Fruit fly (Drosophila melanogaster) whole organism, embryonic: ENCODE measurements around the gene CG15330.

ENCODE experiments used
- ATbp ChIP-seq: fragments of 200-800 bp; sonication (Bioruptor generic); optimal IDR thresholded peaks from 2 replicates; lab custom pipeline; 2017; ENCODE audit warnings: missing biosample characterization, mild to moderate bottlenecking, missing genetic modification characterization, missing genetic modification reagents
- Atf-2 ChIP-seq: fragments of 200-800 bp; sonication (Bioruptor generic); optimal IDR thresholded peaks from 2 replicates; lab custom pipeline; 2016; ENCODE audit warnings: missing biosample characterization, missing genetic modification characterization
- B-H1 ChIP-seq: fragments of 200-800 bp; sonication (Bioruptor generic); IDR thresholded peaks from 3 replicates; pipeline ENCODE4 v1.3.6; 2022; ENCODE audit warnings: missing biosample characterization, missing genetic modification characterization
- CG10267 ChIP-seq: fragments of 200-800 bp; sonication (Bioruptor generic); optimal IDR thresholded peaks from 2 replicates; lab custom pipeline; 2018; ENCODE audit warnings: missing biosample characterization, mild to moderate bottlenecking, missing genetic modification characterization, moderate library complexity
- CG10565 ChIP-seq: fragments of 200-800 bp; sonication (Bioruptor generic); optimal IDR thresholded peaks from 3 replicates; lab custom pipeline; 2016; ENCODE audit warnings: missing biosample characterization, mild to moderate bottlenecking, missing genetic modification characterization
- CG10979 ChIP-seq: fragments of 200-800 bp; sonication (Bioruptor generic); optimal IDR thresholded peaks from 2 replicates; lab custom pipeline; 2018; ENCODE audit warnings: missing biosample characterization, mild to moderate bottlenecking, missing genetic modification characterization, moderate library complexity
- CG12071 ChIP-seq: fragments of 200-800 bp; sonication (Bioruptor generic); optimal IDR thresholded peaks from 3 replicates; lab custom pipeline; 2018; ENCODE audit warnings: missing biosample characterization, mild to moderate bottlenecking, missing genetic modification characterization
- CG14014 ChIP-seq: fragments of 200-800 bp; sonication (Bioruptor generic); IDR thresholded peaks from 2 replicates; pipeline ENCODE4 v1.3.6; 2022; ENCODE audit warnings: missing biosample characterization, missing genetic modification characterization
- CG15073 ChIP-seq: fragments of 200-800 bp; sonication (Bioruptor generic); optimal IDR thresholded peaks from 2 replicates; lab custom pipeline; 2016; ENCODE audit warnings: missing biosample characterization, missing genetic modification characterization
- CG15696 ChIP-seq: fragments of 200-800 bp; sonication (Bioruptor generic); optimal IDR thresholded peaks from 2 replicates; lab custom pipeline; 2019; ENCODE audit warnings: missing biosample characterization, mild to moderate bottlenecking, missing genetic modification characterization, moderate library complexity
- CG18599 ChIP-seq: fragments of 200-800 bp; sonication (Bioruptor generic); optimal IDR thresholded peaks from 3 replicates; lab custom pipeline; 2017; ENCODE audit warnings: missing biosample characterization, missing genetic modification characterization, mild to moderate bottlenecking, moderate library complexity, missing genetic modification reagents
- CG2116 ChIP-seq: fragments of 200-800 bp; sonication (Bioruptor generic); optimal IDR thresholded peaks from 3 replicates; lab custom pipeline; 2018; ENCODE audit warnings: missing biosample characterization, mild to moderate bottlenecking, missing genetic modification characterization
- CG31388 ChIP-seq: fragments of 200-800 bp; sonication (Bioruptor generic); optimal IDR thresholded peaks from 2 replicates; lab custom pipeline; 2016; ENCODE audit warnings: missing biosample characterization, missing genetic modification characterization
- CG3163 ChIP-seq: fragments of 200-800 bp; sonication (Bioruptor generic); optimal IDR thresholded peaks from 3 replicates; lab custom pipeline; 2016; ENCODE audit warnings: missing biosample characterization, missing genetic modification characterization
- CG33557 ChIP-seq: fragments of 200-800 bp; sonication (Bioruptor generic); optimal IDR thresholded peaks from 2 replicates; lab custom pipeline; 2019; ENCODE audit warnings: missing biosample characterization, mild to moderate bottlenecking, missing genetic modification characterization, moderate library complexity
- CG34422 ChIP-seq: fragments of 200-800 bp; sonication (Bioruptor generic); IDR thresholded peaks from 3 replicates; pipeline ENCODE4 v1.3.6; 2022; ENCODE audit warnings: missing biosample characterization, missing genetic modification characterization
- CG43689 ChIP-seq: fragments of 200-800 bp; sonication (Bioruptor generic); IDR thresholded peaks from 2 replicates; pipeline ENCODE4 v1.3.6; 2022; ENCODE audit warnings: missing biosample characterization, missing genetic modification characterization
- CG4617 ChIP-seq: fragments of 200-800 bp; sonication (Bioruptor generic); optimal IDR thresholded peaks from 3 replicates; lab custom pipeline; 2016; ENCODE audit warnings: missing biosample characterization, missing genetic modification characterization, borderline replicate concordance
- CG6254 ChIP-seq: fragments of 200-800 bp; sonication (Bioruptor generic); optimal IDR thresholded peaks from 3 replicates; lab custom pipeline; 2017; ENCODE audit warnings: mild to moderate bottlenecking, missing biosample characterization, missing genetic modification reagents, missing genetic modification characterization
- CG6689 ChIP-seq: fragments of 200-800 bp; sonication (Bioruptor generic); IDR thresholded peaks from 2 replicates; pipeline ENCODE4 v1.3.6; 2022; ENCODE audit warnings: missing biosample characterization, missing genetic modification characterization
- CG7786 ChIP-seq: fragments of 200-800 bp; sonication (Bioruptor generic); optimal IDR thresholded peaks from 2 replicates; lab custom pipeline; 2016; ENCODE audit warnings: missing biosample characterization, missing genetic modification characterization
- CG8388 ChIP-seq: fragments of 200-800 bp; sonication (Bioruptor generic); optimal IDR thresholded peaks from 2 replicates; lab custom pipeline; 2019; ENCODE audit warnings: missing biosample characterization, mild to moderate bottlenecking, missing genetic modification characterization, moderate library complexity
- Ets65A ChIP-seq: fragments of 200-800 bp; sonication (Bioruptor generic); peaks from one replicate; lab custom pipeline; 2016; ENCODE audit warnings: missing biosample characterization, missing genetic modification characterization
- H2.0 ChIP-seq: fragments of 200-800 bp; sonication (Bioruptor generic); IDR thresholded peaks from 2 replicates; pipeline ENCODE4 v1.3.6; 2022; ENCODE audit warnings: missing biosample characterization, missing genetic modification characterization
- NC2α ChIP-seq: fragments of 200-800 bp; sonication (Bioruptor generic); optimal IDR thresholded peaks from 2 replicates; lab custom pipeline; 2016; ENCODE audit warnings: missing biosample characterization, missing genetic modification characterization
- NK7.1 ChIP-seq: fragments of 200-800 bp; sonication (Bioruptor generic); optimal IDR thresholded peaks from 3 replicates; lab custom pipeline; 2016; ENCODE audit warnings: missing biosample characterization, missing genetic modification characterization
- Sox102F ChIP-seq: fragments of 200-800 bp; sonication (Bioruptor generic); optimal IDR thresholded peaks from 2 replicates; lab custom pipeline; 2018; ENCODE audit warnings: missing biosample characterization, mild to moderate bottlenecking, missing genetic modification characterization, moderate library complexity
- amos ChIP-seq: fragments of 200-800 bp; sonication (Bioruptor generic); IDR thresholded peaks from 2 replicates; pipeline ENCODE4 v1.3.6; 2022; ENCODE audit warnings: missing biosample characterization, missing genetic modification characterization; ENCODE audit not compliant: partially characterized antibody
- aop ChIP-seq: fragments of 200-800 bp; sonication (Bioruptor generic); IDR thresholded peaks from 2 replicates; pipeline ENCODE4 v1.3.6; 2022; ENCODE audit warnings: missing biosample characterization, missing genetic modification characterization
- cas ChIP-seq: fragments of 200-800 bp; sonication (Bioruptor generic); IDR thresholded peaks from 2 replicates; pipeline ENCODE4 v1.3.6; 2022; ENCODE audit warnings: missing biosample characterization, missing genetic modification characterization
- eyg ChIP-seq: fragments of 200-800 bp; sonication (Bioruptor generic); optimal IDR thresholded peaks from 3 replicates; lab custom pipeline; 2016; ENCODE audit warnings: missing biosample characterization, missing genetic modification characterization
- grau ChIP-seq: fragments of 200-800 bp; optimal IDR thresholded peaks from 3 replicates; lab custom pipeline; 2019; ENCODE audit warnings: missing biosample characterization, mild to moderate bottlenecking, missing genetic modification characterization, moderate library complexity
- insv ChIP-seq, 2 experiments: fragments of 200-800 bp; sonication (Bioruptor generic); optimal IDR thresholded peaks; 3 replicates each; lab custom pipeline; 2016 to 2018; ENCODE audit warnings: missing biosample characterization in 2 of 2, missing genetic modification characterization in 2 of 2
- klu ChIP-seq: fragments of 200-800 bp; sonication (Bioruptor generic); IDR thresholded peaks from 2 replicates; pipeline ENCODE4 v1.3.6; 2022; ENCODE audit warnings: missing biosample characterization, missing genetic modification characterization
- lola ChIP-seq, 3 experiments: fragments of >200 bp in 2 of 3; fragments of 200-800 bp in 1 of 3; sonication (Bioruptor generic) in 1 of 3; optimal IDR thresholded peaks; 2 replicates each; lab custom pipeline; 2017 to 2019; ENCODE audit warnings: missing biosample characterization in 3 of 3, missing genetic modification characterization in 3 of 3, mild to moderate bottlenecking in 1 of 3, moderate library complexity in 1 of 3
- lov ChIP-seq, 2 experiments: fragments of 200-800 bp in 1 of 2; fragments of >200 bp in 1 of 2; sonication (Bioruptor generic) in 1 of 2; IDR thresholded peaks in 1 of 2; optimal IDR thresholded peaks in 1 of 2; 2 replicates in 1 of 2; 3 replicates in 1 of 2; pipeline versions ENCODE4 v1.3.6 to Lab custom; 2017 to 2022; ENCODE audit warnings: missing biosample characterization in 1 of 2, missing genetic modification characterization in 1 of 2
- nau ChIP-seq: fragments of 200-800 bp; sonication (Bioruptor generic); optimal IDR thresholded peaks from 3 replicates; lab custom pipeline; 2017; ENCODE audit warnings: missing biosample characterization, mild to moderate bottlenecking, missing genetic modification characterization, missing genetic modification reagents
- pzg ChIP-seq: fragments of 200-800 bp; sonication (Bioruptor generic); optimal IDR thresholded peaks from 3 replicates; lab custom pipeline; 2018; ENCODE audit warnings: missing biosample characterization, mild to moderate bottlenecking, missing genetic modification characterization, moderate library complexity
- row ChIP-seq: fragments of 200-800 bp; sonication (Bioruptor generic); IDR thresholded peaks from 3 replicates; pipeline ENCODE4 v1.3.6; 2022; ENCODE audit warnings: missing biosample characterization, missing genetic modification characterization
- scrt ChIP-seq: fragments of 200-800 bp; sonication (Bioruptor generic); optimal IDR thresholded peaks from 2 replicates; lab custom pipeline; 2018; ENCODE audit warnings: missing biosample characterization, mild to moderate bottlenecking, missing genetic modification characterization, moderate library complexity
- shn ChIP-seq: fragments of 200-800 bp; sonication (Bioruptor generic); optimal IDR thresholded peaks from 3 replicates; lab custom pipeline; 2016; ENCODE audit warnings: missing biosample characterization, missing genetic modification characterization
- slp2 ChIP-seq: fragments of 200-800 bp; sonication (Bioruptor generic); optimal IDR thresholded peaks from 2 replicates; lab custom pipeline; 2016; ENCODE audit warnings: missing biosample characterization, missing genetic modification characterization
- sqz ChIP-seq: fragments of 200-800 bp; sonication (Bioruptor generic); optimal IDR thresholded peaks from 3 replicates; lab custom pipeline; 2018; ENCODE audit warnings: missing biosample characterization, mild to moderate bottlenecking, missing genetic modification characterization
- tin ChIP-seq: fragments of 200-800 bp; sonication (Bioruptor generic); optimal IDR thresholded peaks from 3 replicates; lab custom pipeline; 2016; ENCODE audit warnings: missing biosample characterization, missing genetic modification characterization
- trem ChIP-seq: fragments of 200-800 bp; optimal IDR thresholded peaks from 3 replicates; lab custom pipeline; 2019; ENCODE audit warnings: missing biosample characterization, mild to moderate bottlenecking, missing genetic modification characterization, moderate library complexity
- tup ChIP-seq: fragments of 200-800 bp; sonication (Bioruptor generic); optimal IDR thresholded peaks from 2 replicates; lab custom pipeline; 2016; ENCODE audit warnings: missing biosample characterization, mild to moderate bottlenecking, missing genetic modification characterization, moderate library complexity
- zf30C ChIP-seq: fragments of 200-800 bp; sonication (Bioruptor generic); optimal IDR thresholded peaks from 3 replicates; lab custom pipeline; 2018; ENCODE audit warnings: missing biosample characterization, mild to moderate bottlenecking, missing genetic modification characterization

Gene CG15330

dm6 chrX:7937588-7938481 is 18.0 kb upstream of the CG15330 start (continued):
- TF ChIP-seq tin (GFP tag; lab: Kevin White, UChicago): peak; percentile 82
- peak; percentile 54; the same call in 2 of the 3 replicates for TF ChIP-seq B-H1 (GFP tag; lab: Robert Waterston, UW)
- TF ChIP-seq ATbp (GFP tag; lab: Kevin White, UChicago): peak; percentile 88
- peak; percentile 59 for TF ChIP-seq CG12071 (GFP tag; lab: Kevin White, UChicago)
- TF ChIP-seq CG15073 (GFP tag; lab: Kevin White, UChicago): peak; percentile 2
- TF ChIP-seq CG10267 (tag; lab: Kevin White, UChicago): peak; percentile 73
- TF ChIP-seq sqz: peak; percentile 82
- TF ChIP-seq CG33557 (GFP tag; lab: Kevin White, UChicago): peak; percentile 84
- peak; percentile 87 for TF ChIP-seq Sox102F (GFP tag; lab: Kevin White, UChicago)
- peak; percentile 90 for TF ChIP-seq CG10979
- peak; percentile 89 for TF ChIP-seq shn (GFP tag; lab: Kevin White, UChicago)
- peak; percentile 48 for TF ChIP-seq CG3163 (GFP tag; lab: Kevin White, UChicago)
- peak; percentile 77 for TF ChIP-seq nau (GFP tag; lab: Kevin White, UChicago)
- TF ChIP-seq slp2 (GFP tag; lab: Kevin White, UChicago): peak; percentile 89
- TF ChIP-seq klu (GFP tag; lab: Robert Waterston, UW): peak; percentile 61; the same call in 1 of the 2 replicates
- peak; percentile 98 for TF ChIP-seq Ets65A
- peak; percentile 74 for TF ChIP-seq grau (tag; lab: Kevin White, UChicago)
- peak; percentile 77 for TF ChIP-seq CG6254
- TF ChIP-seq aop (GFP tag; lab: Robert Waterston, UW): no peak
- TF ChIP-seq CG15696 (tag; lab: Kevin White, UChicago): peak; percentile 70
- TF ChIP-seq CG2116 (GFP tag; lab: Kevin White, UChicago): peak; percentile 39
- peak; percentile 37 for TF ChIP-seq CG31388 (GFP tag; lab: Kevin White, UChicago)
- no peak for TF ChIP-seq cas (GFP tag; lab: Robert Waterston, UW)
- TF ChIP-seq CG10565: peak; percentile 35
- TF ChIP-seq CG4617 (GFP tag; lab: Kevin White, UChicago): peak; percentile 45
- 0 out of 2 replicates have a peak, but pooled peaks have one; percentile 40 for TF ChIP-seq H2.0 (GFP tag; lab: Robert Waterston, UW)
- TF ChIP-seq pzg: no peak
- TF ChIP-seq CG8388 (GFP tag; lab: Kevin White, UChicago): peak; percentile 82
- TF ChIP-seq insv (GFP tag; optimal IDR thresholded peaks at IDR 0.05; lab: Kevin White, UChicago): peak; percentile 21 to 49
- no peak for TF ChIP-seq tup (GFP tag; lab: Kevin White, UChicago)
- no peak for TF ChIP-seq lov (optimal IDR thresholded peaks at IDR 0.05; lab: Kevin White, UChicago)
- TF ChIP-seq lov (GFP tag; IDR thresholded peaks at IDR 0.05; lab: Robert Waterston, UW): no peak
- TF ChIP-seq Atf-2 (GFP tag; lab: Kevin White, UChicago): peak; percentile 85
- TF ChIP-seq lola (GFP tag; optimal IDR thresholded peaks at IDR 0.05; lab: Kevin White, UChicago): peak in 1 of 3 experiments; percentile 92
- peak; percentile 78 for TF ChIP-seq NC2α
- peak; percentile 71 for TF ChIP-seq eyg (GFP tag; lab: Kevin White, UChicago)
- peak; percentile 52; the same call in 1 of the 2 replicates for TF ChIP-seq CG14014 (GFP tag; lab: Robert Waterston, UW)
- peak; percentile 48 for TF ChIP-seq scrt (GFP tag; lab: Kevin White, UChicago)
- TF ChIP-seq NK7.1 (GFP tag; lab: Kevin White, UChicago): peak; percentile 61
- no peak for TF ChIP-seq amos (GFP tag; lab: Robert Waterston, UW)
- TF ChIP-seq zf30C: no peak
- peak; percentile 58; the same call in 2 of the 3 replicates for TF ChIP-seq CG34422 (GFP tag; lab: Robert Waterston, UW)
- TF ChIP-seq CG18599 (GFP tag; lab: Kevin White, UChicago): peak; percentile 62
- TF ChIP-seq trem (tag; lab: Kevin White, UChicago): peak; percentile 58
- peak; percentile 83 for TF ChIP-seq CG6689
- TF ChIP-seq row (GFP tag; lab: Robert Waterston, UW): peak; percentile 78
- peak; percentile 80 for TF ChIP-seq CG7786 (GFP tag; lab: Kevin White, UChicago)
- TF ChIP-seq CG43689 (GFP tag; lab: Robert Waterston, UW): no peak
